Worm (Caenorhabditis elegans): ENCODE data around the gene chtb-2.

DNA sequence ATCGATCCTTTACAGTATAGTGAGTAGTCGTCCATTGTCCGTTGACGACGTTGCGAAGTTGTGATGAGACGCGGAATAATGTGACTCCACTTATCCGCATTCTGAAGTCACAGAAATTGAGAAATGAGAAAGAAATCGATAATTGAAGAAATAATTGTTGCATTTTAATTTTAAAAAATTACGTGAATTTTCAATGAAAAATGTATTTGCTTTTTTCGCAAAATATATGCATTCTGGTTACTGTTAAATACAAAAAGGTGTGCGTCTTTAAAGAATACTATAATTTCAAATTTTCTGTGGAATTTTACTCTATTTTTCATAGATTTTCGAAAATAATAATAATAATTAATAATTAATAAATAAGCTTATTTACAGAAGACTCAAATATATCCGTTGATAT, 36.2 kb upstream of the chtb-2 start, which contains the start of gene let-721:
- no peak for TF ChIP-seq snpc-4 (tag; optimal IDR thresholded peaks at IDR 0.05)
- no peak for TF ChIP-seq hmg-11 (tag; optimal IDR thresholded peaks at IDR 0.05)
- no peak for TF ChIP-seq jun-1 (tag; optimal IDR thresholded peaks at IDR 0.05)
- TF ChIP-seq ceh-16 (tag; optimal IDR thresholded peaks at IDR 0.05) = no peak
- no peak for TF ChIP-seq aly-2 (tag; optimal IDR thresholded peaks at IDR 0.05)
- TF ChIP-seq elt-1 (tag; optimal IDR thresholded peaks at IDR 0.05) = no peak
- TF ChIP-seq ceh-82 (tag; optimal IDR thresholded peaks at IDR 0.05) = no peak
- no peak for TF ChIP-seq zag-1 (tag; optimal IDR thresholded peaks at IDR 0.05)
